Fruit fly (Drosophila melanogaster) whole organism, embryonic: ENCODE data around the gene Gk1.

ENCODE experiments used
- Abd-B ChIP-seq: fragments of 200-800 bp; sonication (Bioruptor generic); optimal IDR thresholded peaks from 2 replicates; lab custom pipeline; 2018; ENCODE audit warnings: missing biosample characterization, mild to moderate bottlenecking, missing genetic modification characterization, moderate library complexity
- Antp ChIP-seq: fragments of 200-800 bp; sonication (Bioruptor generic); optimal IDR thresholded peaks from 3 replicates; lab custom pipeline; 2016; ENCODE audit warnings: missing biosample characterization, missing genetic modification characterization
- CG11247 ChIP-seq: fragments of 200-800 bp; sonication (Bioruptor generic); IDR thresholded peaks from 2 replicates; pipeline ENCODE4 v1.3.6; 2022; ENCODE audit warnings: missing biosample characterization, missing genetic modification characterization
- CG12391 ChIP-seq: fragments of 200-800 bp; sonication (Bioruptor generic); optimal IDR thresholded peaks from 3 replicates; lab custom pipeline; 2018; ENCODE audit warnings: missing biosample characterization, mild to moderate bottlenecking, missing genetic modification characterization, moderate library complexity
- CG13894 ChIP-seq: fragments of 200-800 bp; sonication (Bioruptor generic); optimal IDR thresholded peaks from 3 replicates; lab custom pipeline; 2018; ENCODE audit warnings: missing biosample characterization, mild to moderate bottlenecking, missing genetic modification characterization, moderate library complexity
- CG14014 ChIP-seq: fragments of 200-800 bp; sonication (Bioruptor generic); IDR thresholded peaks from 2 replicates; pipeline ENCODE4 v1.3.6; 2022; ENCODE audit warnings: missing biosample characterization, missing genetic modification characterization
- CG14441 ChIP-seq: fragments of 200-800 bp; sonication (Bioruptor generic); IDR thresholded peaks from 2 replicates; pipeline ENCODE4 v1.3.6; 2022; ENCODE audit warnings: missing biosample characterization, missing genetic modification characterization
- CG15479 ChIP-seq: fragments of 200-800 bp; sonication (Bioruptor generic); optimal IDR thresholded peaks from 3 replicates; lab custom pipeline; 2019; ENCODE audit warnings: missing biosample characterization, mild to moderate bottlenecking, missing genetic modification characterization, moderate library complexity
- CG3065 ChIP-seq: fragments of 200-800 bp; sonication (Bioruptor generic); optimal IDR thresholded peaks from 2 replicates; lab custom pipeline; 2016; ENCODE audit warnings: missing biosample characterization, missing genetic modification characterization
- CG31441 ChIP-seq: fragments of 200-800 bp; sonication (Bioruptor generic); IDR thresholded peaks from 2 replicates; pipeline ENCODE4 v1.3.6; 2022; ENCODE audit warnings: missing biosample characterization, missing genetic modification characterization
- CG4282 ChIP-seq: fragments of 200-800 bp; sonication (Bioruptor generic); optimal IDR thresholded peaks from 2 replicates; lab custom pipeline; 2016; ENCODE audit warnings: missing biosample characterization, missing genetic modification characterization
- CG6254 ChIP-seq: fragments of 200-800 bp; sonication (Bioruptor generic); optimal IDR thresholded peaks from 3 replicates; lab custom pipeline; 2017; ENCODE audit warnings: mild to moderate bottlenecking, missing biosample characterization, missing genetic modification reagents, missing genetic modification characterization
- CG9437 ChIP-seq: fragments of 200-800 bp; sonication (Bioruptor generic); optimal IDR thresholded peaks from 2 replicates; lab custom pipeline; 2018; ENCODE audit warnings: missing biosample characterization, mild to moderate bottlenecking, missing genetic modification characterization
- CHES-1-like ChIP-seq: fragments of 200-800 bp; sonication (Bioruptor generic); optimal IDR thresholded peaks from 2 replicates; lab custom pipeline; 2016; ENCODE audit warnings: missing biosample characterization, missing genetic modification characterization
- Camta ChIP-seq: fragments of 200-800 bp; sonication (Bioruptor generic); optimal IDR thresholded peaks from 2 replicates; lab custom pipeline; 2016; ENCODE audit warnings: missing biosample characterization, missing genetic modification characterization
- D19A ChIP-seq: fragments of 200-800 bp; optimal IDR thresholded peaks from 3 replicates; lab custom pipeline; 2019; ENCODE audit warnings: missing biosample characterization, mild to moderate bottlenecking, missing genetic modification characterization, moderate library complexity
- Dip3 ChIP-seq: fragments of 200-800 bp; sonication (Bioruptor generic); optimal IDR thresholded peaks from 3 replicates; lab custom pipeline; 2016; ENCODE audit warnings: missing biosample characterization, missing genetic modification characterization
- Doc3 ChIP-seq: fragments of 200-800 bp; sonication (Bioruptor generic); IDR thresholded peaks from 3 replicates; pipeline ENCODE4 v1.3.6; 2022; ENCODE audit warnings: missing biosample characterization, missing genetic modification characterization; ENCODE audit not compliant: partially characterized antibody
- E2f2 ChIP-seq: fragments of 200-800 bp; sonication (Bioruptor generic); IDR thresholded peaks from 2 replicates; pipeline ENCODE4 v1.3.6; 2022; ENCODE audit warnings: missing biosample characterization, missing genetic modification characterization
- Elba2 ChIP-seq: fragments of 200-800 bp; sonication (Bioruptor generic); optimal IDR thresholded peaks from 3 replicates; lab custom pipeline; 2016; ENCODE audit warnings: missing biosample characterization, missing genetic modification characterization
- Fer2 ChIP-seq: fragments of 200-800 bp; sonication (Bioruptor generic); optimal IDR thresholded peaks from 2 replicates; lab custom pipeline; 2018; ENCODE audit warnings: missing biosample characterization, mild to moderate bottlenecking, missing genetic modification characterization, moderate library complexity
- H2.0 ChIP-seq: fragments of 200-800 bp; sonication (Bioruptor generic); IDR thresholded peaks from 2 replicates; pipeline ENCODE4 v1.3.6; 2022; ENCODE audit warnings: missing biosample characterization, missing genetic modification characterization
- HmgD ChIP-seq: fragments of 200-800 bp; sonication (Bioruptor generic); optimal IDR thresholded peaks from 3 replicates; lab custom pipeline; 2016; ENCODE audit warnings: missing biosample characterization, missing genetic modification characterization
- MTF-1 ChIP-seq: fragments of 200-800 bp; sonication (Bioruptor generic); optimal IDR thresholded peaks from 2 replicates; lab custom pipeline; 2018; ENCODE audit warnings: missing biosample characterization, mild to moderate bottlenecking, missing genetic modification characterization, borderline replicate concordance
- Mes4 ChIP-seq: fragments of 200-800 bp; sonication (Bioruptor generic); optimal IDR thresholded peaks from 2 replicates; lab custom pipeline; 2016; ENCODE audit warnings: missing biosample characterization, missing genetic modification characterization
- Poxn ChIP-seq: fragments of 200-800 bp; sonication (Bioruptor generic); IDR thresholded peaks from 2 replicates; pipeline ENCODE4 v1.3.6; 2022; ENCODE audit warnings: missing biosample characterization, missing genetic modification characterization
- Stat92E ChIP-seq, 3 experiments: fragments of >200 bp in 2 of 3; fragments of 200-800 bp in 1 of 3; sonication (Bioruptor generic) in 1 of 3; optimal IDR thresholded peaks; 2 replicates each; lab custom pipeline; 2017 to 2019; ENCODE audit warnings: missing biosample characterization in 3 of 3, missing genetic modification characterization in 3 of 3, mild to moderate bottlenecking in 1 of 3, moderate library complexity in 1 of 3
- TFAM ChIP-seq: fragments of 200-800 bp; sonication (Bioruptor generic); optimal IDR thresholded peaks from 2 replicates; lab custom pipeline; 2017; ENCODE audit warnings: missing biosample characterization, missing genetic modification characterization, inconsistent platforms
- Tbp ChIP-seq: fragments of >200 bp; optimal IDR thresholded peaks from 2 replicates; lab custom pipeline; 2018; ENCODE audit warnings: missing biosample characterization, missing genetic modification characterization
- Vsx1 ChIP-seq: fragments of 200-800 bp; sonication (Bioruptor generic); optimal IDR thresholded peaks from 2 replicates; lab custom pipeline; 2017; ENCODE audit warnings: missing biosample characterization, mild to moderate bottlenecking, missing genetic modification characterization, missing genetic modification reagents
- Xbp1 ChIP-seq: fragments of 200-800 bp; sonication (Bioruptor generic); optimal IDR thresholded peaks from 3 replicates; lab custom pipeline; 2016; ENCODE audit warnings: missing biosample characterization, mild to moderate bottlenecking, missing genetic modification characterization
- YL-1 ChIP-seq: fragments of 200-800 bp; sonication (Bioruptor generic); optimal IDR thresholded peaks from 3 replicates; lab custom pipeline; 2017; ENCODE audit warnings: missing biosample characterization, mild to moderate bottlenecking, missing genetic modification characterization
- ab ChIP-seq: fragments of 200-800 bp; sonication (Bioruptor generic); optimal IDR thresholded peaks from 2 replicates; lab custom pipeline; 2016; ENCODE audit warnings: missing biosample characterization, missing genetic modification characterization
- amos ChIP-seq: fragments of 200-800 bp; sonication (Bioruptor generic); IDR thresholded peaks from 2 replicates; pipeline ENCODE4 v1.3.6; 2022; ENCODE audit warnings: missing biosample characterization, missing genetic modification characterization; ENCODE audit not compliant: partially characterized antibody
- cas ChIP-seq: fragments of 200-800 bp; sonication (Bioruptor generic); IDR thresholded peaks from 2 replicates; pipeline ENCODE4 v1.3.6; 2022; ENCODE audit warnings: missing biosample characterization, missing genetic modification characterization
- crc ChIP-seq: fragments of 200-800 bp; sonication (Bioruptor generic); optimal IDR thresholded peaks from 2 replicates; lab custom pipeline; 2016; ENCODE audit warnings: missing biosample characterization, missing genetic modification characterization
- crol ChIP-seq: fragments of 200-800 bp; sonication (Bioruptor generic); IDR thresholded peaks from 2 replicates; pipeline ENCODE4 v1.3.6; 2022; ENCODE audit warnings: missing biosample characterization, missing genetic modification characterization
- dmrt11E ChIP-seq: fragments of 200-800 bp; sonication (Bioruptor generic); optimal IDR thresholded peaks from 3 replicates; lab custom pipeline; 2018; ENCODE audit warnings: missing biosample characterization, mild to moderate bottlenecking, missing genetic modification characterization, moderate library complexity
- emc ChIP-seq: fragments of 200-800 bp; sonication (Bioruptor generic); optimal IDR thresholded peaks from 2 replicates; lab custom pipeline; 2016; ENCODE audit warnings: missing biosample characterization, missing genetic modification characterization
- eve ChIP-seq, 2 experiments: fragments of >200 bp; optimal IDR thresholded peaks; 2 replicates each; lab custom pipeline; 2017; ENCODE audit warnings: missing biosample characterization in 2 of 2, missing genetic modification characterization in 2 of 2
- fd64A ChIP-seq: fragments of 200-800 bp; sonication (Bioruptor generic); optimal IDR thresholded peaks from 3 replicates; lab custom pipeline; 2018; ENCODE audit warnings: missing biosample characterization, mild to moderate bottlenecking, missing genetic modification characterization
- jumu ChIP-seq: fragments of 200-800 bp; sonication (Bioruptor generic); optimal IDR thresholded peaks from 3 replicates; lab custom pipeline; 2016; ENCODE audit warnings: missing biosample characterization, missing genetic modification characterization
- odd ChIP-seq: fragments of 200-800 bp; sonication (Bioruptor generic); optimal IDR thresholded peaks from 2 replicates; lab custom pipeline; 2017; ENCODE audit warnings: missing biosample characterization, mild to moderate bottlenecking, missing genetic modification characterization
- shn ChIP-seq: fragments of 200-800 bp; sonication (Bioruptor generic); optimal IDR thresholded peaks from 3 replicates; lab custom pipeline; 2016; ENCODE audit warnings: missing biosample characterization, missing genetic modification characterization
- slbo ChIP-seq: fragments of 200-800 bp; sonication (Bioruptor generic); IDR thresholded peaks from 2 replicates; pipeline ENCODE4 v1.3.6; 2022; ENCODE audit warnings: missing biosample characterization, missing genetic modification characterization
- tgo ChIP-seq: fragments of 200-800 bp; sonication (Bioruptor generic); IDR thresholded peaks from 3 replicates; pipeline ENCODE4 v1.3.6; 2022; ENCODE audit warnings: missing biosample characterization, missing genetic modification characterization
- toy ChIP-seq: fragments of 200-800 bp; sonication (Bioruptor generic); IDR thresholded peaks from 2 replicates; pipeline ENCODE4 v1.3.6; 2022; ENCODE audit warnings: missing biosample characterization, missing genetic modification characterization
- vfl ChIP-seq: fragments of 200-800 bp; sonication (Bioruptor generic); optimal IDR thresholded peaks from 2 replicates; lab custom pipeline; 2016; ENCODE audit warnings: missing biosample characterization, missing genetic modification characterization
- z ChIP-seq: fragments of 200-800 bp; sonication (Bioruptor generic); IDR thresholded peaks from 3 replicates; pipeline ENCODE4 v1.3.6; 2022; ENCODE audit warnings: missing biosample characterization, missing genetic modification characterization

The Gk1 gene

DNA sequence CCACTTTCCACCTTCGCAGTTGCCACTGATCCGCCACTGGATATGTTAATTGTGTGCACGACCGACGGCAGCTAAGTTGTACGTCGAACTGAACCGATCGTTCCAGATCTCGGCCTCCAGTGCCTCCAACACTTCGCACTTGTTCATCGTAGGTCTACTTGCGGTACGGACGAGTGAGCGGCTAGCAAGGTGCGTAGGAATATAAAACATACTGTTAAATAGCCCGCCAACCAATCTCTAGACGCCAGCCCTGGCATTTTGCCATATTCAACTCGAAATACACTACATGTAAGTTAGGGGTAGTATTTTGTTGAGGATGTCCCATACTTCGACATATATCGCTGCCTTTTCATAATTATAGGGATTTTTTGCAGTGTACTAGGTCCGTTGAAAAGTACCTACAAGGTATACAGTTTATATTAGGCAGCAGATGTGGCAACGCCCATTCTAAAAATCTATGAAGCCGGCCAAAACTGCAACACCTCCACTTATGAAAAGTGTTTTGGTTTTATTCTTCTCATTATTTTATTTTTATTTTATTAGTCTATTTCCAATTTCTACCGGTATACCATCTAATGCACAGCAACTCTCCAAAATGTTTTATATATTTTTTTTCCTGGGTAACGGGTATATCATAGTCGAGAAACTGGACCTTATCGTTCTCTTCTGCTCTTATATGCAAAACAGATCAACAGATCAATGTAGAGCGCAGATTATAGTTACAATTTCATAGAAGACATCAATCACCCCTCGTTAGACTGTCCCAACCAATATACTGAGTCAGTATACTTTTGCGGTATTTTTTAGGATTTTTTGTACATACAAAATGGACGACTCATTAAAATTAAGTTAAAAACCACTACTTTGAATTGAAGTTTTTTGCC, 17.6 kb upstream of the Gk1 start, which contains the start of the genes pyx and CG33229:
Gene pyx (minus strand): TSS at position 51 of the 884 bp plus-strand sequence.
Gene CG33229 (plus strand): TSS at position 834 of the 884 bp plus-strand sequence.
- TF ChIP-seq Camta (GFP tag; lab: Kevin White, UChicago) = peak; percentile 80
- TF ChIP-seq H2.0 (GFP tag; lab: Robert Waterston, UW) = peak; percentile 75
- TF ChIP-seq CG13894 (tag; lab: Kevin White, UChicago) = peak; percentile 88
- peak; percentile 75 for TF ChIP-seq ab
- peak; percentile 78 for TF ChIP-seq shn (GFP tag; lab: Kevin White, UChicago)
- no peak for TF ChIP-seq z
- TF ChIP-seq CG14441 = peak; percentile 82
- no peak for TF ChIP-seq eve (GFP tag; optimal IDR thresholded peaks at IDR 0.05; lab: Kevin White, UChicago)
- no peak for TF ChIP-seq Elba2 (GFP tag; lab: Kevin White, UChicago)
- 0 out of 2 replicates have a peak, but pooled peaks have one; percentile 6 for TF ChIP-seq crol (GFP tag; lab: Robert Waterston, UW)
- no peak for TF ChIP-seq HmgD (GFP tag; lab: Kevin White, UChicago)
- TF ChIP-seq CG6254 (GFP tag; lab: Kevin White, UChicago) = peak; percentile 33
- peak; percentile 68 for TF ChIP-seq CG11247 (GFP tag; lab: Robert Waterston, UW)
- no peak for TF ChIP-seq fd64A (GFP tag; lab: Kevin White, UChicago)
- peak; percentile 80; the same call in 1 of the 2 replicates for TF ChIP-seq CG31441 (GFP tag; lab: Robert Waterston, UW)
- no peak for TF ChIP-seq MTF-1 (GFP tag; lab: Kevin White, UChicago)
- TF ChIP-seq Poxn (GFP tag; lab: Robert Waterston, UW) = peak; percentile 40; the same call in 1 of the 2 replicates
- TF ChIP-seq Abd-B (GFP tag; lab: Kevin White, UChicago) = peak; percentile 91
- TF ChIP-seq Tbp = no peak
- TF ChIP-seq TFAM (GFP tag; lab: Kevin White, UChicago) = peak; percentile 31
- TF ChIP-seq CG12391 = peak; percentile 87
- TF ChIP-seq odd (GFP tag; lab: Kevin White, UChicago) = peak; percentile 45
- TF ChIP-seq Dip3 (GFP tag; lab: Kevin White, UChicago) = peak; percentile 87
- TF ChIP-seq cas (GFP tag; lab: Robert Waterston, UW) = peak; percentile 88
- TF ChIP-seq vfl (GFP tag; lab: Kevin White, UChicago) = peak; percentile 85
- TF ChIP-seq tgo (GFP tag; lab: Robert Waterston, UW) = peak; percentile 86
- TF ChIP-seq CG14014 (GFP tag; lab: Robert Waterston, UW) = peak; percentile 80
- TF ChIP-seq D19A (tag; lab: Kevin White, UChicago) = peak; percentile 76
- TF ChIP-seq emc = peak; percentile 57
- TF ChIP-seq dmrt11E (tag; lab: Kevin White, UChicago) = peak; percentile 68
- TF ChIP-seq Antp (GFP tag; lab: Kevin White, UChicago) = peak; percentile 80
- TF ChIP-seq Vsx1 = no peak
- peak; percentile 76 for TF ChIP-seq Fer2 (tag; lab: Kevin White, UChicago)
- TF ChIP-seq Xbp1 = peak; percentile 91
- peak; percentile 93 for TF ChIP-seq slbo
- TF ChIP-seq CG3065 = peak; percentile 44
- peak; percentile 57 for TF ChIP-seq Mes4 (GFP tag; lab: Kevin White, UChicago)
- no peak for TF ChIP-seq Doc3 (GFP tag; lab: Robert Waterston, UW)
- no peak for TF ChIP-seq Stat92E (GFP tag; optimal IDR thresholded peaks at IDR 0.05; lab: Kevin White, UChicago)
- peak; percentile 17; the same call in 1 of the 2 replicates for TF ChIP-seq amos (GFP tag; lab: Robert Waterston, UW)
- TF ChIP-seq CG9437 (GFP tag; lab: Kevin White, UChicago) = peak; percentile 83
- TF ChIP-seq crc (GFP tag; lab: Kevin White, UChicago) = peak; percentile 60
- TF ChIP-seq CG15479 (GFP tag; lab: Kevin White, UChicago) = no peak
- peak; percentile 55; the same call in 1 of the 2 replicates for TF ChIP-seq toy (GFP tag; lab: Robert Waterston, UW)
- peak; percentile 93 for TF ChIP-seq E2f2 (GFP tag; lab: Robert Waterston, UW)
- TF ChIP-seq jumu (GFP tag; lab: Kevin White, UChicago) = peak; percentile 70
- no peak for TF ChIP-seq YL-1
- peak; percentile 85 for TF ChIP-seq CHES-1-like (GFP tag; lab: Kevin White, UChicago)
- no peak for TF ChIP-seq CG4282
